Fruit fly (Drosophila melanogaster): Measurements from ENCODE around the gene CG8478.

The CG8478 gene

dm6 chr3R:9762955-9763931 lies at the start of gene CG8478, which contains the start of gene Snap24:
TSS of gene CG8478 (plus strand) at chr3R:9763650.
TSS of gene Snap24 (minus strand) at chr3R:9763150.
- TF ChIP-seq eg (GFP tag; IDR thresholded peaks at IDR 0.05) (no peak), CG3032 (tag; optimal IDR thresholded peaks at IDR 0.05) (peak; percentile 13), topi (GFP tag; optimal IDR thresholded peaks at IDR 0.05) (peak; percentile 44), acj6 (GFP tag; optimal IDR thresholded peaks at IDR 0.05) (no peak), Eip78C (GFP tag) (peak; percentile 61), Eip93F (GFP tag; optimal IDR thresholded peaks at IDR 0.05) (no peak), CG9139 (GFP tag; optimal IDR thresholded peaks at IDR 0.05) (no peak), spab (GFP tag; optimal IDR thresholded peaks at IDR 0.05) (no peak)

- TF ChIP-seq fkh (GFP tag; optimal IDR thresholded peaks at IDR 0.05) (peak; percentile 55), CG3032 (tag; optimal IDR thresholded peaks at IDR 0.05) (no peak), Blimp-1 (GFP tag; optimal IDR thresholded peaks at IDR 0.05) (no peak)
These were observed 38.1 kb upstream of the CG8478 start, which contains the start of gene hyd for dm6 chr3R:9725121-9725956. TSS of gene hyd (minus strand) at chr3R:9725615.

dm6 chr3R:9730784-9731183 lies 32.7 kb upstream of the CG8478 start, which contains the start of gene FoxP:
TSS of gene FoxP (minus strand) at chr3R:9730872.
- TF ChIP-seq Eip93F (GFP tag; optimal IDR thresholded peaks at IDR 0.05), result no peak
- no peak for TF ChIP-seq svp (GFP tag)
- TF ChIP-seq CG11902 (GFP tag; optimal IDR thresholded peaks at IDR 0.05), result no peak
- no peak for TF ChIP-seq ss (GFP tag; optimal IDR thresholded peaks at IDR 0.05)
- TF ChIP-seq Sox14 (GFP tag; optimal IDR thresholded peaks at IDR 0.05), result no peak
- no peak for TF ChIP-seq CG3032 (tag; optimal IDR thresholded peaks at IDR 0.05)

dm6 chr3R:9733150-9733549 lies 30.3 kb upstream of the CG8478 start, which contains the start of gene alphaTub85E:
TSS of gene alphaTub85E (minus strand) at chr3R:9733250.
- TF ChIP-seq Lpt (GFP tag; optimal IDR thresholded peaks at IDR 0.05) (no peak), CG34406 (GFP tag; optimal IDR thresholded peaks at IDR 0.05) (no peak), Hr4 (GFP tag; optimal IDR thresholded peaks at IDR 0.05) (no peak), CG4318 (GFP tag; optimal IDR thresholded peaks at IDR 0.05) (no peak), Sox14 (GFP tag; optimal IDR thresholded peaks at IDR 0.05) (no peak), CG11294 (GFP tag; IDR thresholded peaks at IDR 0.05) (no peak), cyc (GFP tag; optimal IDR thresholded peaks at IDR 0.05) (no peak), Eip78C (GFP tag) (no peak), lz (GFP tag; optimal IDR thresholded peaks at IDR 0.05) (no peak), vri (GFP tag; optimal IDR thresholded peaks at IDR 0.05) (no peak), spab (GFP tag; optimal IDR thresholded peaks at IDR 0.05) (no peak), dsx (GFP tag; optimal IDR thresholded peaks at IDR 0.05; ENCODE audit: poor library complexity, severe bottlenecking) (no peak), CG8632 (GFP tag; optimal IDR thresholded peaks at IDR 0.05) (no peak), Ets21C (GFP tag; optimal IDR thresholded peaks at IDR 0.05) (no peak), CG31627 (GFP tag; optimal IDR thresholded peaks at IDR 0.05) (no peak), CG6276 (GFP tag; optimal IDR thresholded peaks at IDR 0.05) (no peak), net (GFP tag; optimal IDR thresholded peaks at IDR 0.05) (no peak)

dm6 chr3R:9735151-9735550 lies 28.3 kb upstream of the CG8478 start:
- TF ChIP-seq CG1621 (tag; optimal IDR thresholded peaks at IDR 0.05) (no peak), svp (GFP tag) (peak; percentile 54)
